Worm (Caenorhabditis elegans) whole organism, L2 larva: ENCODE data around the gene srsx-22.

ENCODE experiments used
- F13H6.1 ChIP-seq: sonication (generic microtip); optimal IDR thresholded peaks from 2 replicates; lab custom pipeline; 2016; ENCODE audit warnings: missing genetic modification characterization, missing compliant biosample characterization
- R02D3.7 ChIP-seq: fragments of 150-350 bp; optimal IDR thresholded peaks from 2 replicates; lab custom pipeline; 2014; ENCODE audit warnings: missing biosample characterization, missing genetic modification characterization
- Y55F3AM.14 ChIP-seq: fragments of 200-800 bp; sonication (Bioruptor generic); optimal IDR thresholded peaks from 2 replicates; lab custom pipeline; 2018; ENCODE audit warnings: mild to moderate bottlenecking, missing genetic modification characterization, missing compliant biosample characterization
- aly-2 ChIP-seq: fragments of 150-350 bp; optimal IDR thresholded peaks from 2 replicates; lab custom pipeline; 2014; ENCODE audit warnings: missing biosample characterization, missing genetic modification characterization
- ama-1 ChIP-seq: fragments of 150-350 bp; optimal IDR thresholded peaks from 2 replicates; lab custom pipeline; 2018; ENCODE audit warnings: inconsistent platforms
- blmp-1 ChIP-seq: sonication (generic microtip); optimal IDR thresholded peaks from 2 replicates; lab custom pipeline; 2017; ENCODE audit warnings: missing genetic modification characterization, mild to moderate bottlenecking, missing compliant biosample characterization, antibody characterized with exemption, moderate library complexity; ENCODE audit not compliant: insufficient read depth
- ceh-16 ChIP-seq: fragments of 150-350 bp; optimal IDR thresholded peaks from 2 replicates; lab custom pipeline; 2014; ENCODE audit warnings: missing biosample characterization, missing genetic modification characterization
- ceh-82 ChIP-seq: fragments of 150-350 bp; optimal IDR thresholded peaks from 2 replicates; lab custom pipeline; 2014; ENCODE audit warnings: missing biosample characterization, missing genetic modification characterization
- crh-2 ChIP-seq: sonication (generic microtip); optimal IDR thresholded peaks from 2 replicates; lab custom pipeline; 2017; ENCODE audit warnings: missing biosample characterization, missing genetic modification characterization
- dmd-4 ChIP-seq: sonication (generic microtip); optimal IDR thresholded peaks from 2 replicates; lab custom pipeline; 2017; ENCODE audit warnings: missing biosample characterization, missing genetic modification characterization
- egl-27 ChIP-seq: sonication (generic microtip); optimal IDR thresholded peaks from 3 replicates; lab custom pipeline; 2017; ENCODE audit warnings: missing biosample characterization, missing genetic modification reagents, missing genetic modification characterization
- elt-1 ChIP-seq: fragments of 150-350 bp; optimal IDR thresholded peaks from 2 replicates; lab custom pipeline; 2014; ENCODE audit warnings: missing biosample characterization, missing genetic modification characterization
- elt-3 ChIP-seq: sonication (generic microtip); optimal IDR thresholded peaks from 2 replicates; lab custom pipeline; 2017; ENCODE audit warnings: missing biosample characterization, missing genetic modification characterization
- gmeb-1 ChIP-seq: fragments of 150-350 bp; optimal IDR thresholded peaks from 2 replicates; lab custom pipeline; 2014; ENCODE audit warnings: missing biosample characterization, missing genetic modification characterization
- nhr-11 ChIP-seq: fragments of 150-350 bp; optimal IDR thresholded peaks from 2 replicates; lab custom pipeline; 2014; ENCODE audit warnings: missing biosample characterization, missing genetic modification characterization
- nhr-21 ChIP-seq: fragments of 150-350 bp; optimal IDR thresholded peaks from 2 replicates; lab custom pipeline; 2014; ENCODE audit warnings: missing biosample characterization, missing genetic modification characterization
- nhr-23 ChIP-seq: fragments of 150-350 bp; optimal IDR thresholded peaks from 2 replicates; lab custom pipeline; 2014; ENCODE audit warnings: missing biosample characterization, missing genetic modification reagents, missing genetic modification characterization
- nhr-237 ChIP-seq: fragments of 150-350 bp; optimal IDR thresholded peaks from 2 replicates; lab custom pipeline; 2014; ENCODE audit warnings: missing biosample characterization, missing genetic modification characterization
- nhr-25 ChIP-seq: fragments of 150-350 bp; sonication (generic microtip); optimal IDR thresholded peaks from 3 replicates; lab custom pipeline; 2014; ENCODE audit warnings: missing biosample characterization, missing genetic modification characterization
- nhr-6 ChIP-seq: fragments of 150-350 bp; optimal IDR thresholded peaks from 2 replicates; lab custom pipeline; 2014; ENCODE audit warnings: missing biosample characterization, missing genetic modification characterization
- nhr-77 ChIP-seq: fragments of 150-350 bp; optimal IDR thresholded peaks from 2 replicates; lab custom pipeline; 2014; ENCODE audit warnings: missing biosample characterization, missing genetic modification characterization
- peb-1 ChIP-seq: fragments of 150-350 bp; optimal IDR thresholded peaks from 2 replicates; lab custom pipeline; 2014; ENCODE audit warnings: missing biosample characterization, missing genetic modification characterization
- sem-4 ChIP-seq: fragments of 150-350 bp; optimal IDR thresholded peaks from 2 replicates; lab custom pipeline; 2014; ENCODE audit warnings: missing biosample characterization, missing genetic modification reagents, missing genetic modification characterization
- skn-1 ChIP-seq: sonication (generic microtip); optimal IDR thresholded peaks from 2 replicates; lab custom pipeline; 2017; ENCODE audit warnings: missing biosample characterization, missing genetic modification characterization
- sma-3 ChIP-seq: sonication (generic microtip); optimal IDR thresholded peaks from 2 replicates; lab custom pipeline; 2016; ENCODE audit warnings: missing genetic modification reagents, missing genetic modification characterization, missing compliant biosample characterization
- unc-39 ChIP-seq: fragments of 150-350 bp; optimal IDR thresholded peaks from 2 replicates; lab custom pipeline; 2014; ENCODE audit warnings: missing biosample characterization, missing genetic modification characterization
- unc-55 ChIP-seq: fragments of 150-350 bp; sonication (generic microtip); optimal IDR thresholded peaks from 3 replicates; lab custom pipeline; 2014; ENCODE audit warnings: missing biosample characterization, missing genetic modification reagents, missing genetic modification characterization
- unc-62 ChIP-seq: fragments of 150-350 bp; optimal IDR thresholded peaks from 2 replicates; lab custom pipeline; 2014; ENCODE audit warnings: missing biosample characterization, missing genetic modification reagents, missing genetic modification characterization
- zag-1 ChIP-seq: fragments of 150-350 bp; optimal IDR thresholded peaks from 2 replicates; lab custom pipeline; 2014; ENCODE audit warnings: missing biosample characterization, missing genetic modification characterization
- ztf-1 ChIP-seq: fragments of 200-800 bp; sonication (Bioruptor generic); conservative IDR thresholded peaks from 2 replicates; pipeline ENCODE4 v1.3.6; 2022; ENCODE audit warnings: missing genetic modification characterization, missing compliant biosample characterization
- ztf-11 ChIP-seq: sonication (generic microtip); optimal IDR thresholded peaks from 2 replicates; lab custom pipeline; 2017; ENCODE audit warnings: missing biosample characterization, missing genetic modification characterization
- ztf-4 ChIP-seq: fragments of 150-350 bp; optimal IDR thresholded peaks from 2 replicates; lab custom pipeline; 2014; ENCODE audit warnings: missing biosample characterization, missing genetic modification characterization

The srsx-22 gene

ce11 chrV:8348959-8349389, 2.5 kb upstream of the srsx-22 start (continued):
- TF ChIP-seq ztf-4 (tag; lab: Kevin White, UChicago), result peak; percentile 62
- no peak for TF ChIP-seq ceh-82 (tag; lab: Kevin White, UChicago)
- TF ChIP-seq ztf-1, result no peak
- peak; percentile 29 for TF ChIP-seq sem-4
- TF ChIP-seq Y55F3AM.14, result peak; percentile 73
- no peak for TF ChIP-seq dmd-4 (tag; lab: Kevin White, UChicago)
- TF ChIP-seq, all 48 proteins: peak for 29

ce11 chrV:8349950-8350349, 1.5 kb upstream of the srsx-22 start:
- no peak for TF ChIP-seq elt-3 (tag; lab: Kevin White, UChicago)
- TF ChIP-seq elt-1 (tag; lab: Kevin White, UChicago), result no peak
- TF ChIP-seq dmd-4 (tag; lab: Kevin White, UChicago), result no peak
- no peak for TF ChIP-seq gmeb-1 (tag; lab: Kevin White, UChicago)
- TF ChIP-seq nhr-23 (tag; lab: Kevin White, UChicago), result no peak
- TF ChIP-seq nhr-77 (tag; lab: Kevin White, UChicago), result no peak
- no peak for TF ChIP-seq ceh-82 (tag; lab: Kevin White, UChicago)
- no peak for TF ChIP-seq sma-3 (GFP tag; lab: Kevin White, UChicago)

DNA sequence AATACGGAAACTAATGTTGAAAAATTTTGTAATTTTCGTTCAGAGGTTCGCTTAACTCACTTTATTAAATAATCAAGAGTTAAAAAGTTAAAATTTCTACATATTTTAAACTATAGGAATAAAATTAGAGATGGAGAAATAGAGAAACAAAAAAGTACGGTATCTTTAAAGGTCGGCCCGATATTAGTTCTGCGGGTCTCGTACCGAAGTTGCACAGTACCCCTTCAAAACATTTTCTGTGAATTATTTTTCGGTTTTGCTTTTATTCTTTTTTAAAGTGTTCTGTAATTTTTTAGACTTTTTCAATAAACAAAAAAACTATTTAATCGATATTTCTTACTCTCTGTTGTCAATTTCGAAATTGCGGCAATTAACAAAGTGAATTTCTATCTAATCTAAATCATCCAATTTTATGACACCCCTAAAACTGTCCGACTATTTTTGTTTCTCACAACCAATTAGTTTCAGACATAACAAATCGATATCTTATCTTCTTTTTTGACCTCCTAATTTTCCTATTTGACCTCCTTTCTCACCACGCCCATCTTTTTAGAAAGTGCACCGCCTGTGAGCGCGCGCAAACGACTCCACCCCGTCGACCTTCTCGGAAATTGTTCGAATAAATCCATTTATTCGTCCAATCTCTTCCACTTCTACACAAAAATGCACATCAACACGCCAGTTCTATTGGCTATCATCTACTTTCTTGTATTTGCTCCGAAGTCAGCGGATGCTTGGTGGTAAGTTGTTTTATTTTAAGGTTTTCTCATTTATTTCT, 4.2 kb downstream of the srsx-22 start, which contains the start of gene mom-2:
Gene mom-2 (plus strand): TSS at position 554 of the 778 bp plus-strand sequence.
- TF ChIP-seq F13H6.1 (tag; lab: Kevin White, UChicago) (no peak), nhr-237 (tag; lab: Kevin White, UChicago) (no peak), elt-3 (tag; lab: Kevin White, UChicago) (no peak), skn-1 (tag; lab: Kevin White, UChicago) (no peak)

DNA sequence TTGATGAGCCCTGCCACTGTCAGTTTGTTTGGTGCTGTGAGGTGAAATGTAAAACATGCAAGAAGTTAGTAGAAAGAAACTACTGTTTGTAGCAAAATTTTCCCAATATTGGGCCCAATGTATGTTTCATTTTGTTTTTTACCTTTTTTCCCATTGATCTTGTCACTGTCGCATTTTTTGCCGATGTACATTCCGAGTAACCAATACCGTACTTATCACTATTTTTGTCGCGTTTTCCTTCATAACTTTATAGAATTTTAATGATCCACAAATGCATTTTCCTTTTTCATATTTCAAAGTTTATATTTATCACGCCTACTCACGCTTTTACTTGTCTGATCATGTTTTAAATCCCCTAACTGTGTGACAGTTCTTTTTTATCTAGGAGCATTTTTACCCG, 6.3 kb downstream of the srsx-22 start:
- TF ChIP-seq ceh-16 (no peak), Y55F3AM.14 (no peak), nhr-6 (tag; lab: Kevin White, UChicago) (no peak), unc-62 (GFP tag; lab: Kevin White, UChicago) (no peak), aly-2 (tag; lab: Kevin White, UChicago) (no peak), nhr-21 (tag; lab: Kevin White, UChicago) (no peak), peb-1 (tag; lab: Kevin White, UChicago) (no peak), crh-2 (tag; lab: Kevin White, UChicago) (no peak), zag-1 (tag; lab: Kevin White, UChicago) (no peak), unc-39 (tag; lab: Kevin White, UChicago) (no peak), nhr-77 (tag; lab: Kevin White, UChicago) (no peak), nhr-25 (tag; lab: Kevin White, UChicago) (no peak), sma-3 (GFP tag; lab: Kevin White, UChicago) (no peak)
- TF ChIP-seq, all 48 proteins: peak for 0

ce11 chrV:8358702-8359101, 7.2 kb downstream of the srsx-22 start:
- TF ChIP-seq nhr-25 (tag; lab: Kevin White, UChicago) (no peak), ztf-4 (tag; lab: Kevin White, UChicago) (no peak), nhr-23 (tag; lab: Kevin White, UChicago) (no peak), F13H6.1 (tag; lab: Kevin White, UChicago) (no peak), ztf-11 (tag; lab: Kevin White, UChicago) (no peak), blmp-1 (no peak), zag-1 (tag; lab: Kevin White, UChicago) (no peak), peb-1 (tag; lab: Kevin White, UChicago) (no peak), nhr-11 (tag; lab: Kevin White, UChicago) (no peak), unc-55 (GFP tag; lab: Kevin White, UChicago) (no peak), R02D3.7 (tag; lab: Kevin White, UChicago) (no peak), egl-27 (no peak), crh-2 (tag; lab: Kevin White, UChicago) (no peak), nhr-6 (tag; lab: Kevin White, UChicago) (no peak), elt-1 (tag; lab: Kevin White, UChicago) (no peak), ceh-82 (tag; lab: Kevin White, UChicago) (no peak), nhr-77 (tag; lab: Kevin White, UChicago) (no peak), dmd-4 (tag; lab: Kevin White, UChicago) (no peak), ama-1 (lab: Kevin White, UChicago) (no peak)
